Worm (Caenorhabditis elegans) whole organism, L4 larva: ENCODE results near the gene F12A10.6.

Source experiments
- D1046.2 ChIP-seq: fragments of 200-800 bp; sonication (Bioruptor generic); IDR thresholded peaks from 2 replicates; pipeline ENCODE4 v1.3.6; 2022; ENCODE audit warnings: missing genetic modification characterization, missing compliant biosample characterization
- F10B5.3 ChIP-seq: sonication (generic microtip); optimal IDR thresholded peaks from 2 replicates; lab custom pipeline; 2016; ENCODE audit warnings: mild to moderate bottlenecking, missing genetic modification characterization, missing compliant biosample characterization
- T26A8.4 ChIP-seq: fragments of 200-800 bp; sonication (Bioruptor generic); IDR thresholded peaks from 2 replicates; pipeline ENCODE4 v1.3.6; 2022; ENCODE audit warnings: missing genetic modification characterization, missing compliant biosample characterization
- Y48G9A.11 ChIP-seq: fragments of 200-800 bp; sonication (Bioruptor generic); IDR thresholded peaks from 2 replicates; pipeline ENCODE4 v1.3.6; 2022; ENCODE audit warnings: missing genetic modification reagents, missing genetic modification characterization, missing compliant biosample characterization
- aha-1 ChIP-seq: fragments of 150-350 bp; peaks from one replicate; lab custom pipeline; 2014; ENCODE audit warnings: missing biosample characterization, missing genetic modification characterization
- aly-2 ChIP-seq: sonication (generic microtip); optimal IDR thresholded peaks from 2 replicates; lab custom pipeline; 2018; ENCODE audit warnings: missing biosample characterization, missing genetic modification characterization
- ama-1 ChIP-seq: fragments of 150-350 bp; optimal IDR thresholded peaks from 2 replicates; lab custom pipeline; 2014; ENCODE audit warnings: inconsistent platforms, mixed read lengths
- ceh-28 ChIP-seq: fragments of 150-350 bp; optimal IDR thresholded peaks from 2 replicates; lab custom pipeline; 2014; ENCODE audit warnings: missing biosample characterization, missing genetic modification reagents, missing genetic modification characterization
- ces-1 ChIP-seq: fragments of 150-350 bp; sonication (generic microtip); optimal IDR thresholded peaks from 4 replicates; lab custom pipeline; 2014; ENCODE audit warnings: missing biosample characterization, missing genetic modification reagents, missing genetic modification characterization
- cey-2 ChIP-seq: sonication (generic microtip); optimal IDR thresholded peaks from 3 replicates; lab custom pipeline; 2017; ENCODE audit warnings: missing genetic modification characterization, mild to moderate bottlenecking, missing compliant biosample characterization, antibody characterized with exemption, borderline replicate concordance; ENCODE audit not compliant: insufficient read depth
- daf-16 ChIP-seq, 3 experiments: sonication (generic microtip); optimal IDR thresholded peaks; 2 replicates each; lab custom pipeline; 2016 to 2017; ENCODE audit warnings: missing genetic modification characterization in 3 of 3, missing genetic modification reagents in 3 of 3, mild to moderate bottlenecking in 2 of 3, missing compliant biosample characterization in 2 of 3, missing biosample characterization in 1 of 3, moderate library complexity in 1 of 3
- dmd-6 ChIP-seq: fragments of 200-800 bp; sonication (Bioruptor generic); IDR thresholded peaks from 2 replicates; pipeline ENCODE4 v1.3.6; 2022; ENCODE audit warnings: missing genetic modification reagents, missing genetic modification characterization, missing compliant biosample characterization
- dmd-9 ChIP-seq: fragments of 200-800 bp; sonication (Bioruptor generic); IDR thresholded peaks from 2 replicates; pipeline ENCODE4 v1.3.6; 2022; ENCODE audit warnings: missing genetic modification reagents, missing genetic modification characterization, missing compliant biosample characterization
- fkh-10 ChIP-seq: fragments of 150-350 bp; optimal IDR thresholded peaks from 2 replicates; lab custom pipeline; 2014; ENCODE audit warnings: missing biosample characterization, missing genetic modification reagents, missing genetic modification characterization
- gei-8 ChIP-seq: fragments of 200-800 bp; sonication (Bioruptor generic); optimal IDR thresholded peaks from 2 replicates; lab custom pipeline; 2018; ENCODE audit warnings: mild to moderate bottlenecking, missing genetic modification characterization, missing compliant biosample characterization
- hlh-11 ChIP-seq: fragments of 200-800 bp; sonication (Bioruptor generic); optimal IDR thresholded peaks from 2 replicates; lab custom pipeline; 2018; ENCODE audit warnings: mild to moderate bottlenecking, missing genetic modification characterization, missing compliant biosample characterization
- hlh-30 ChIP-seq: sonication (generic microtip); optimal IDR thresholded peaks from 2 replicates; lab custom pipeline; 2017; ENCODE audit warnings: antibody characterized with exemption, mild to moderate bottlenecking, missing genetic modification characterization, missing compliant biosample characterization; ENCODE audit not compliant: insufficient read depth
- hmg-1.1 ChIP-seq: fragments of 200-800 bp; sonication (Bioruptor generic); IDR thresholded peaks from 2 replicates; pipeline ENCODE4 v1.3.6; 2022; ENCODE audit warnings: missing genetic modification reagents, missing genetic modification characterization, missing compliant biosample characterization
- lin-1 ChIP-seq: fragments of 200-800 bp; sonication (Bioruptor generic); IDR thresholded peaks from 2 replicates; pipeline ENCODE4 v1.3.6; 2022; ENCODE audit warnings: missing genetic modification reagents, missing genetic modification characterization, missing compliant biosample characterization
- lin-13 ChIP-seq: fragments of 150-350 bp; optimal IDR thresholded peaks from 2 replicates; lab custom pipeline; 2014; ENCODE audit warnings: missing biosample characterization, missing genetic modification reagents, missing genetic modification characterization
- lin-15B ChIP-seq: fragments of 150-350 bp; sonication (generic microtip); optimal IDR thresholded peaks from 3 replicates; lab custom pipeline; 2014; ENCODE audit warnings: missing biosample characterization, missing genetic modification characterization
- lin-29 ChIP-seq: fragments of 200-800 bp; sonication (Bioruptor generic); IDR thresholded peaks from 2 replicates; pipeline ENCODE4 v1.3.6; 2022; ENCODE audit warnings: missing genetic modification reagents, missing genetic modification characterization, missing compliant biosample characterization
- lin-38 ChIP-seq: fragments of 200-800 bp; sonication (Bioruptor generic); IDR thresholded peaks from 2 replicates; pipeline ENCODE4 v1.3.6; 2022; ENCODE audit warnings: missing genetic modification reagents, missing genetic modification characterization, missing compliant biosample characterization
- madf-5 ChIP-seq, 2 experiments: fragments of 200-800 bp; sonication (Bioruptor generic); IDR thresholded peaks; 2 replicates each; pipeline ENCODE4 v1.3.6; 2022; ENCODE audit warnings: missing compliant biosample characterization in 2 of 2, missing genetic modification characterization in 2 of 2
- mep-1 ChIP-seq: fragments of 150-350 bp; sonication (generic microtip); optimal IDR thresholded peaks from 3 replicates; lab custom pipeline; 2014; ENCODE audit warnings: missing biosample characterization, missing genetic modification characterization
- pqm-1 ChIP-seq: sonication (generic microtip); optimal IDR thresholded peaks from 2 replicates; lab custom pipeline; 2017; ENCODE audit warnings: missing biosample characterization, missing genetic modification characterization
- saeg-2 ChIP-seq: fragments of 200-800 bp; sonication (Bioruptor generic); IDR thresholded peaks from 2 replicates; pipeline ENCODE4 v1.3.6; 2022; ENCODE audit warnings: missing genetic modification reagents, missing genetic modification characterization, missing compliant biosample characterization
- snpc-1.2 ChIP-seq: fragments of 200-800 bp; sonication (Bioruptor generic); IDR thresholded peaks from 2 replicates; pipeline ENCODE4 v1.3.6; 2022; ENCODE audit warnings: missing genetic modification reagents, missing genetic modification characterization, missing compliant biosample characterization
- spr-3 ChIP-seq: fragments of 200-800 bp; sonication (Bioruptor generic); optimal IDR thresholded peaks from 2 replicates; lab custom pipeline; 2018; ENCODE audit warnings: mild to moderate bottlenecking, missing genetic modification characterization, missing compliant biosample characterization
- tag-97 ChIP-seq: fragments of 200-800 bp; sonication (Bioruptor generic); IDR thresholded peaks from 2 replicates; pipeline ENCODE4 v1.3.6; 2022; ENCODE audit warnings: missing genetic modification characterization, missing compliant biosample characterization
- unc-62 ChIP-seq, 3 experiments: fragments of 150-350 bp in 1 of 3; sonication (generic microtip); optimal IDR thresholded peaks in 2 of 3; peaks in 1 of 3; 1 replicate in 1 of 3; 2 replicates in 2 of 3; lab custom pipeline; 2014 to 2017; ENCODE audit warnings: missing biosample characterization in 3 of 3, missing genetic modification characterization in 3 of 3, missing genetic modification reagents in 3 of 3, missing genotype in 1 of 3
- zag-1 ChIP-seq: fragments of 150-350 bp; optimal IDR thresholded peaks from 2 replicates; lab custom pipeline; 2014; ENCODE audit warnings: missing biosample characterization, missing genetic modification characterization
- zip-11 ChIP-seq: fragments of 200-800 bp; sonication (Bioruptor generic); IDR thresholded peaks from 2 replicates; pipeline ENCODE4 v1.3.6; 2022; ENCODE audit warnings: missing genetic modification characterization, missing compliant biosample characterization
- zip-2 ChIP-seq: fragments of 150-350 bp; optimal IDR thresholded peaks from 2 replicates; lab custom pipeline; 2014; ENCODE audit warnings: missing biosample characterization, missing genetic modification characterization

Gene F12A10.6

ce11 chrII:5487844-5488243 is 6.5 kb downstream of the F12A10.6 start, which contains the start of gene nep-5:
Gene nep-5, plus strand, starts transcription at chrII:5488144.
- TF ChIP-seq hlh-11: no peak
- TF ChIP-seq fkh-10: no peak
- no peak for TF ChIP-seq hlh-30 (tag; lab: Kevin White, UChicago)
- TF ChIP-seq ces-1 (GFP tag; lab: Kevin White, UChicago): no peak
- no peak for TF ChIP-seq zag-1
- TF ChIP-seq T26A8.4: no peak
- TF ChIP-seq snpc-1.2 (GFP tag; lab: Robert Waterston, UW): no peak
- no peak for TF ChIP-seq F10B5.3

DNA sequence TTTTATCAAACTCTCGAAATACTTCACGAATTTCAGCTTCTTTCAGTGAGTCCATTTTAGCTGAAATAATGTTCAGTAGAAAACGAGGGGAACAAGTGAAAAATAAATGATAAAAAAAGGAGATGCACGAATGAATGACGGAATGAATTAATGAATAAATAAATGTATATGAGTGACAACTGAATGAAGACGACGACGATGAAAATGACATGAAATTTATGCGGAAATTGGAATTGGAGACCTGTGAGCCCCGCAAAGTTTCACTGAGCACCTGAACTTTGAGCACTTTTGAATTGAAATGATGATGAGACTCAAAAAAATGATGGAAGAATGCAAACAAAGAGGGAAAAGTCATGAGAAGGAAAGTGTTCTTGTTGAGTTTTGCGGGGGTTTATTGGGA is 12.3 kb downstream of the F12A10.6 start, which contains the start of gene cal-8:
cal-8 (minus strand) TSS at position 60 of the 400 bp plus-strand sequence.
- no peak for TF ChIP-seq mep-1 (tag; lab: Kevin White, UChicago)
- TF ChIP-seq gei-8 (GFP tag; lab: Kevin White, UChicago): no peak
- TF ChIP-seq madf-5 (GFP tag; IDR thresholded peaks at IDR 0.05; lab: Robert Waterston, UW): no peak
- TF ChIP-seq lin-1 (GFP tag; lab: Robert Waterston, UW): no peak
- TF ChIP-seq saeg-2: no peak
- TF ChIP-seq unc-62 (GFP tag; optimal IDR thresholded peaks at IDR 0.05 in 1 of 2; lab: Kevin White, UChicago): peak in 1 of 2 experiments; percentile 98
- TF ChIP-seq unc-62 (tag; optimal IDR thresholded peaks at IDR 0.05; lab: Kevin White, UChicago): no peak
- no peak for TF ChIP-seq zag-1
- no peak for TF ChIP-seq lin-13 (GFP tag; lab: Kevin White, UChicago)

DNA sequence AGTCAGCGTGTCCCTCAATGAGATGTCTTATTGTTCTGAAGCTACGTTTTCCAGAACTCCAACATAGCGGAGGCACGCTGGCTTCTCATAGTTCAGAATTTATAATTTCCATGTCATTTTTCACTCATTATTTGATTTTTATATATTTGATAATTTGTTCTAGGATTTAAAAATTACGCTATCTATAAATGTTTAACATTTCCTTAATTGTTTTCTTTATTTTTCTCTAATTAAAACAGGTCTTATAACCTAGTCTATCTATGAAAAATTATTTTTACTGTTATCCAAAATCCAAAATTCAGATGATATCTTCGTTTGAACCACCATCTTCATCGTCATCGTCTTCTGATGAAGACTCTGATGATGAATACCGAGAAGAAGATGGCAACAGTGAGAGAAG is 16.0 kb downstream of the F12A10.6 start, which contains the start of gene F56D1.1:
F56D1.1 (plus strand) TSS at position 301 of the 400 bp plus-strand sequence.
- TF ChIP-seq hmg-1.1 (no peak), pqm-1 (tag; lab: Kevin White, UChicago) (no peak), lin-29 (GFP tag; lab: Robert Waterston, UW) (no peak), tag-97 (GFP tag; lab: Robert Waterston, UW) (no peak), ceh-28 (tag; lab: Kevin White, UChicago) (no peak), zip-11 (GFP tag; lab: Robert Waterston, UW) (no peak), Y48G9A.11 (no peak), aha-1 (no peak), aly-2 (tag; lab: Kevin White, UChicago) (no peak), spr-3 (GFP tag; lab: Kevin White, UChicago) (no peak), T26A8.4 (no peak), lin-15B (no peak), dmd-9 (GFP tag; lab: Robert Waterston, UW) (no peak), lin-38 (GFP tag; lab: Robert Waterston, UW) (no peak), saeg-2 (no peak), ama-1 (no peak), dmd-6 (GFP tag; lab: Robert Waterston, UW) (no peak), F10B5.3 (no peak), zip-2 (tag; lab: Kevin White, UChicago) (no peak)

DNA sequence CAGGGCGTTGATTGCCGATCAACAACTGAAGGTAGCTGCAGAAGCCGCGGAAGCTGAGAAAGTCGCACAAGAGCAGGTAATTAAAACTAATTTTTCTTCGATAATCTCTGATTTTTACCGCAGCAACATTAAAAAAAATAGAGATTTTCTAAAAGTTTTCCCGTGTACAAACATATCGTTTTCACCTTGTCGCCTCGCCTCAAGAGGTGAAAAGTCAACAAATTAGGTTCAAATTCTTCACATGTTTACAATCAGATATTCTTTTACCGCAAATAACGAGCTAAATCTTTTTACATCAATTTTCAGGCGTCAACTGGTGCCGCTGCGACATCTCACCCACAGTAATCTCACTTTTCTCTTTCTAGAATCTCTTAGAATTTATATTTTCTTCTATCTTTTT is 19.4 kb downstream of the F12A10.6 start, which contains the start of gene ilcr-2:
ilcr-2 (plus strand) TSS at position 301 of the 400 bp plus-strand sequence.
- TF ChIP-seq daf-16 (GFP tag; optimal IDR thresholded peaks at IDR 0.05; lab: Kevin White, UChicago) (no peak), daf-16 (tag; optimal IDR thresholded peaks at IDR 0.05; lab: Kevin White, UChicago) (no peak), cey-2 (tag; lab: Kevin White, UChicago) (no peak), lin-13 (GFP tag; lab: Kevin White, UChicago) (no peak), dmd-6 (GFP tag; lab: Robert Waterston, UW) (no peak), D1046.2 (no peak)
- TF ChIP-seq, all 104 proteins: peak for 0
